Worm (Caenorhabditis elegans) whole organism, L3 larva: ENCODE measurements around the gene best-24.
A peak's percentile ranks its signal among the peaks of the same experiment; 100 is the strongest.

Source experiments
- R02D3.7 ChIP-seq: fragments of 150-350 bp; optimal IDR thresholded peaks from 2 replicates; lab custom pipeline; 2014; ENCODE audit warnings: missing biosample characterization, missing genetic modification characterization
- aly-2 ChIP-seq: fragments of 150-350 bp; optimal IDR thresholded peaks from 2 replicates; lab custom pipeline; 2014; ENCODE audit warnings: missing biosample characterization, missing genetic modification characterization
- ceh-16 ChIP-seq: sonication (generic microtip); optimal IDR thresholded peaks from 2 replicates; lab custom pipeline; 2017; ENCODE audit warnings: missing biosample characterization, missing genetic modification characterization
- ceh-28 ChIP-seq: fragments of 150-350 bp; optimal IDR thresholded peaks from 2 replicates; lab custom pipeline; 2014; ENCODE audit warnings: missing biosample characterization, missing genetic modification reagents, missing genetic modification characterization
- ceh-82 ChIP-seq: fragments of 150-350 bp; optimal IDR thresholded peaks from 2 replicates; lab custom pipeline; 2014; ENCODE audit warnings: missing biosample characterization, missing genetic modification characterization
- ceh-9 ChIP-seq: sonication (generic microtip); optimal IDR thresholded peaks from 2 replicates; lab custom pipeline; 2018; ENCODE audit warnings: missing biosample characterization, missing genetic modification characterization
- egl-27 ChIP-seq: sonication (generic microtip); optimal IDR thresholded peaks from 4 replicates; lab custom pipeline; 2017; ENCODE audit warnings: missing biosample characterization, missing genetic modification reagents, missing genetic modification characterization
- egl-5 ChIP-seq: fragments of 150-350 bp; optimal IDR thresholded peaks from 2 replicates; lab custom pipeline; 2017; ENCODE audit warnings: missing biosample characterization, missing genetic modification reagents, missing genetic modification characterization, inconsistent platforms
- elt-1 ChIP-seq: fragments of 150-350 bp; optimal IDR thresholded peaks from 2 replicates; lab custom pipeline; 2014; ENCODE audit warnings: missing biosample characterization, missing genetic modification characterization
- elt-2 ChIP-seq: sonication (generic microtip); optimal IDR thresholded peaks from 2 replicates; lab custom pipeline; 2016; ENCODE audit warnings: missing genetic modification reagents, mild to moderate bottlenecking, missing genetic modification characterization, missing compliant biosample characterization
- elt-3 ChIP-seq, 3 experiments: fragments of 150-350 bp in 1 of 3; sonication (generic microtip) in 2 of 3; optimal IDR thresholded peaks; 2 replicates in 2 of 3; 4 replicates in 1 of 3; lab custom pipeline; 2014 to 2017; ENCODE audit warnings: missing biosample characterization in 3 of 3, missing genetic modification characterization in 3 of 3
- eor-1 ChIP-seq, 2 experiments: fragments of 150-350 bp; optimal IDR thresholded peaks; 2 replicates each; lab custom pipeline; 2014 to 2018; ENCODE audit warnings: missing biosample characterization in 2 of 2, missing genetic modification characterization in 2 of 2
- fkh-10 ChIP-seq: sonication (generic microtip); optimal IDR thresholded peaks from 2 replicates; lab custom pipeline; 2017; ENCODE audit warnings: missing biosample characterization, missing genetic modification reagents, missing genetic modification characterization
- fkh-2 ChIP-seq: fragments of 150-350 bp; optimal IDR thresholded peaks from 2 replicates; lab custom pipeline; 2014; ENCODE audit warnings: missing biosample characterization, missing genetic modification reagents, missing genetic modification characterization
- fos-1 ChIP-seq: fragments of 150-350 bp; optimal IDR thresholded peaks from 2 replicates; lab custom pipeline; 2014; ENCODE audit warnings: missing biosample characterization, missing genetic modification characterization
- hmg-11 ChIP-seq: sonication (generic microtip); optimal IDR thresholded peaks from 2 replicates; lab custom pipeline; 2016; ENCODE audit warnings: missing genetic modification characterization, missing compliant biosample characterization
- jun-1 ChIP-seq: fragments of 150-350 bp; optimal IDR thresholded peaks from 2 replicates; lab custom pipeline; 2014; ENCODE audit warnings: missing biosample characterization, missing genetic modification reagents, missing genetic modification characterization
- lin-15B ChIP-seq: fragments of 150-350 bp; optimal IDR thresholded peaks from 2 replicates; lab custom pipeline; 2014; ENCODE audit warnings: missing biosample characterization, missing genetic modification characterization
- lin-39 ChIP-seq: fragments of 150-350 bp; optimal IDR thresholded peaks from 2 replicates; lab custom pipeline; 2018; ENCODE audit warnings: missing biosample characterization, missing genetic modification reagents, missing genetic modification characterization
- lsy-12 ChIP-seq: sonication (generic microtip); optimal IDR thresholded peaks from 2 replicates; lab custom pipeline; 2016; ENCODE audit warnings: mild to moderate bottlenecking, missing genetic modification characterization, missing compliant biosample characterization
- mdl-1 ChIP-seq: fragments of 150-350 bp; optimal IDR thresholded peaks from 2 replicates; lab custom pipeline; 2014; ENCODE audit warnings: missing biosample characterization, missing genetic modification characterization
- mml-1 ChIP-seq: fragments of 150-350 bp; sonication (generic microtip); optimal IDR thresholded peaks from 3 replicates; lab custom pipeline; 2014; ENCODE audit warnings: missing biosample characterization, missing genetic modification characterization
- nhr-12 ChIP-seq: fragments of 150-350 bp; optimal IDR thresholded peaks from 2 replicates; lab custom pipeline; 2014; ENCODE audit warnings: missing biosample characterization, missing genetic modification characterization
- nhr-23 ChIP-seq: fragments of 150-350 bp; optimal IDR thresholded peaks from 2 replicates; lab custom pipeline; 2014; ENCODE audit warnings: missing biosample characterization, missing genetic modification reagents, missing genetic modification characterization
- nhr-237 ChIP-seq: fragments of 150-350 bp; optimal IDR thresholded peaks from 2 replicates; lab custom pipeline; 2014; ENCODE audit warnings: missing biosample characterization, missing genetic modification characterization
- nhr-25 ChIP-seq: sonication (generic microtip); optimal IDR thresholded peaks from 2 replicates; lab custom pipeline; 2017; ENCODE audit warnings: missing biosample characterization, missing genetic modification characterization
- nhr-28 ChIP-seq: fragments of 150-350 bp; optimal IDR thresholded peaks from 2 replicates; lab custom pipeline; 2014; ENCODE audit warnings: missing biosample characterization, missing genetic modification characterization
- nhr-43 ChIP-seq: sonication (generic microtip); optimal IDR thresholded peaks from 2 replicates; lab custom pipeline; 2016; ENCODE audit warnings: mild to moderate bottlenecking, missing genetic modification characterization, missing compliant biosample characterization; ENCODE audit not compliant: poor library complexity, severe bottlenecking
- nhr-67 ChIP-seq: fragments of 150-350 bp; optimal IDR thresholded peaks from 2 replicates; lab custom pipeline; 2014; ENCODE audit warnings: missing biosample characterization, missing genetic modification characterization
- nhr-76 ChIP-seq: fragments of 150-350 bp; sonication (generic microtip); optimal IDR thresholded peaks from 5 replicates; lab custom pipeline; 2014; ENCODE audit warnings: missing biosample characterization, missing genetic modification characterization
- nhr-77 ChIP-seq: fragments of 150-350 bp; optimal IDR thresholded peaks from 2 replicates; lab custom pipeline; 2014; ENCODE audit warnings: missing biosample characterization, missing genetic modification characterization
- pha-4 ChIP-seq: fragments of 150-350 bp; optimal IDR thresholded peaks from 2 replicates; lab custom pipeline; 2014; ENCODE audit warnings: missing biosample characterization, missing genetic modification reagents, missing genetic modification characterization
- pqm-1 ChIP-seq: fragments of 150-350 bp; optimal IDR thresholded peaks from 2 replicates; lab custom pipeline; 2017; ENCODE audit warnings: missing biosample characterization, missing genetic modification characterization, inconsistent platforms
- sea-2 ChIP-seq: fragments of 150-350 bp; sonication (generic microtip); optimal IDR thresholded peaks from 4 replicates; lab custom pipeline; 2014; ENCODE audit warnings: missing biosample characterization, missing genetic modification reagents, missing genetic modification characterization
- snpc-4 ChIP-seq: fragments of 150-350 bp; optimal IDR thresholded peaks from 2 replicates; lab custom pipeline; 2014; ENCODE audit warnings: missing biosample characterization, missing genetic modification characterization
- tbx-2 ChIP-seq: sonication (generic microtip); optimal IDR thresholded peaks from 2 replicates; lab custom pipeline; 2016; ENCODE audit warnings: mild to moderate bottlenecking, missing genetic modification characterization, missing compliant biosample characterization
- unc-62 ChIP-seq: fragments of 150-350 bp; sonication (generic microtip); optimal IDR thresholded peaks from 4 replicates; lab custom pipeline; 2014; ENCODE audit warnings: missing biosample characterization, missing genetic modification reagents, missing genetic modification characterization
- zag-1 ChIP-seq: fragments of 150-350 bp; optimal IDR thresholded peaks from 2 replicates; lab custom pipeline; 2014; ENCODE audit warnings: missing biosample characterization, missing genetic modification characterization
- ztf-11 ChIP-seq: fragments of 150-350 bp; optimal IDR thresholded peaks from 2 replicates; lab custom pipeline; 2014; ENCODE audit warnings: missing biosample characterization, missing genetic modification characterization

Gene best-24

DNA sequence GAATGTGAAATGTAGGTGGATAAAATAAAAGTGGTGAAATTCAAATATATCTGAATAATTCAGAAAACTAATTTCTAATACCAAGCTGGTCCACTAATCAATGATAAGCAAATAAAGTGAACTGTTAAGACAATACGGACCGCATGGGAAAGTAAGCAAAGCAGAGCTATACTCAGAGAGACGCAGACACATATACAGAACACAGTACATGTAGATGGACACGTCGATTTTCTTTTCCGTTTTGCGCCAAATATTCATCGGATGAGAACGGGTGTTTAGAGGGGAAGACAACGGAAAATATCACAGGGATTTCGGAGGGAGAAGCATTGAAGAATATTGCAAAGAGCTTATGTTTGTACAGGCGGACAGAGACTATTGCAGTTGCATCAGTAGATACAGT lies 25.1 kb downstream of the best-24 start:
- TF ChIP-seq snpc-4 (tag; lab: Kevin White, UChicago), result peak; percentile 3
- TF ChIP-seq unc-62 (GFP tag; lab: Kevin White, UChicago), result no peak
- TF ChIP-seq pha-4 (tag; lab: Kevin White, UChicago), result peak; percentile 48

DNA sequence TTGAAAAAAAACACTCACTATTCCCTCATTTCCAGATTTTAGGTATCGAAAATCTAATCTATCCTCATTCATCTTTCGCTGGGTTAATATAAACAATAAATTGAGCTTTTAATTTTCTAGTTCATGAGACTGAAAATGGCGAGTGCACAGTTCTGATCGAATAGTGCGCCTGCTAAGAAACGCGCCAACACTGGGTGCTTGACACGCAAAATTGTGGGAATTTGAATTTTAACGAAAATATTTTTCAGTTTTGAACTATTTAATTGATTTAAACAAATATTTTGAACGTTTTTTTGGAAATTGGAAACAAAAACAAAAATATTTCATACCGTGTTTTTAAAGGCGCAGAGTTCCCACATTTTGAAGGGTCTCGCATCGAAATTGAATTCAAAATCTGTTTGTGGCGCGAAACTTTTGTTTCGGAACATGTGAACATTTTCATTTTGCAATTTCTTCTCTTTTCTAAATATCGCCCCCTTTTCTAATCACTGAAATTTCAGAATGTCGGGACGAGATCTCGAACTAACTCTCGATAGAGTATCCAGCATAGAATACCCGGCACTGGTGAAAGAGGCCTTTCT lies 27.8 kb downstream of the best-24 start, which contains the start of the genes C29E4.13 and npp-15:
TSS of gene C29E4.13 (minus strand) at position 169 of the 581 bp plus-strand sequence.
TSS of gene npp-15 (plus strand) at position 495 of the 581 bp plus-strand sequence.
- no peak for TF ChIP-seq nhr-237
- TF ChIP-seq elt-1 (tag; lab: Kevin White, UChicago), result no peak
- TF ChIP-seq snpc-4 (tag; lab: Kevin White, UChicago), result peak; percentile 10
- peak; percentile 8 for TF ChIP-seq nhr-25 (tag; lab: Kevin White, UChicago)
- TF ChIP-seq nhr-23 (tag; lab: Kevin White, UChicago), result peak; percentile 13
- peak; percentile 19 for TF ChIP-seq elt-2 (tag; lab: Kevin White, UChicago)
- TF ChIP-seq pha-4 (tag; lab: Kevin White, UChicago), result peak; percentile 71
- no peak for TF ChIP-seq R02D3.7 (tag; lab: Kevin White, UChicago)
- peak; percentile 61 for TF ChIP-seq lin-15B (tag; lab: Kevin White, UChicago)
- TF ChIP-seq fkh-10, result no peak
- no peak for TF ChIP-seq ceh-28 (tag; lab: Kevin White, UChicago)

ce11 chrIII:7933235-7933634 lies 32.4 kb downstream of the best-24 start, which contains the start of gene ran-2:
Gene ran-2, plus strand, starts transcription at chrIII:7933535.
- TF ChIP-seq lsy-12 (tag; lab: Kevin White, UChicago) (no peak), elt-2 (tag; lab: Kevin White, UChicago) (peak; percentile 39)

DNA sequence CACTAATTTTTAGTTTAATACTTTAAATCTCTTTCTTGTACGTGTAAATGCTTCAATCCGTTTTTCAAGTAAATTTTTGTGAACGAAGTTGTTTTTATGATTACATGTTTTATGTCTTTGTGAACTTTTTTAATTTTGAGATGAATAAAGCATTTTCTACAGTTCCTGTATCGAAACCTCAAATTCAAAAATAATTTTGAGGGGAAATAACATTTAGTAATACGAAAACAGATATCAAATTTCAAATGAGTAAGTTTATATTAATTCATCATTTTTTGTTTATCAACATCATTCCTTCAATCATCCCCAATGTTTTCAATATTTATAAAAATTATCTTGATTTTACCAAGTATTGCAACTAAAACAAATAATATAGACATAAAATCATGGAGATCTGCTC lies 36.7 kb downstream of the best-24 start, which contains the start of gene C29E4.10:
TSS of gene C29E4.10 (plus strand) at position 301 of the 400 bp plus-strand sequence.
- TF ChIP-seq pha-4 (tag; lab: Kevin White, UChicago) (no peak), R02D3.7 (tag; lab: Kevin White, UChicago) (no peak), nhr-76 (tag; lab: Kevin White, UChicago) (no peak), lsy-12 (tag; lab: Kevin White, UChicago) (no peak), ceh-16 (tag; lab: Kevin White, UChicago) (no peak), egl-5 (tag; lab: Kevin White, UChicago) (no peak), nhr-12 (no peak), ceh-9 (no peak), nhr-25 (tag; lab: Kevin White, UChicago) (no peak), snpc-4 (tag; lab: Kevin White, UChicago) (no peak), hmg-11 (tag; lab: Kevin White, UChicago) (no peak), ceh-82 (no peak), fkh-10 (no peak)

DNA sequence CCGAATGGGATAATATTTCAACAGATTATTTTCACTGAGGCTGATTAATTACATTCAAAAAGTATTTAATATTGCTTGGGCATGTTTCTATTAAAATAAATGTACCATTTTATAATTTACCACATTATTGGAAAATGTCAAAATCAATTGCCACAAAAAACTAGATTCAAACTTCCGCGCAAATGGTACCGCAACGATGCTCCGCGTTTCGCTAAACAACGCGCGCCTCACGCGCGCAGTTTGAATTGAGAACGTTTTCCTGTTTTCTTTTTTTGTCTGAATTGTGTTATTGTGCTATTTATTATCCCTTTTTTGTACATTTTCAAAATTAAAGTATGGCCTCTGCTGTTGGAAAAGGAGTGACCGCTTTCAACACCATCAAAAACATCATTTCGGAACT lies 40.0 kb downstream of the best-24 start, which contains the start of gene C29E4.12:
TSS of gene C29E4.12 (plus strand) at position 333 of the 400 bp plus-strand sequence.
- TF ChIP-seq nhr-76 (tag; lab: Kevin White, UChicago), result no peak
- TF ChIP-seq mml-1 (tag; lab: Kevin White, UChicago), result no peak
- peak; percentile 48 for TF ChIP-seq nhr-77
- no peak for TF ChIP-seq sea-2 (GFP tag; lab: Kevin White, UChicago)
- TF ChIP-seq nhr-28, result no peak
- no peak for TF ChIP-seq fkh-2
- peak; percentile 38 for TF ChIP-seq egl-5 (tag; lab: Kevin White, UChicago)
- TF ChIP-seq elt-3 (tag; optimal IDR thresholded peaks at IDR 0.05; lab: Kevin White, UChicago), result no peak
- no peak for TF ChIP-seq lsy-12 (tag; lab: Kevin White, UChicago)
- peak; percentile 91 for TF ChIP-seq lin-15B (tag; lab: Kevin White, UChicago)
- TF ChIP-seq ceh-16 (tag; lab: Kevin White, UChicago), result no peak
- TF ChIP-seq nhr-25 (tag; lab: Kevin White, UChicago), result peak; percentile 69
- TF ChIP-seq ztf-11 (tag; lab: Kevin White, UChicago), result no peak
- TF ChIP-seq jun-1 (tag; lab: Kevin White, UChicago), result no peak
- no peak for TF ChIP-seq elt-2 (tag; lab: Kevin White, UChicago)
- no peak for TF ChIP-seq nhr-67
- peak; percentile 17 for TF ChIP-seq R02D3.7 (tag; lab: Kevin White, UChicago)
- peak; percentile 15 for TF ChIP-seq ceh-28 (tag; lab: Kevin White, UChicago)
- TF ChIP-seq lin-39 (tag; lab: Kevin White, UChicago), result peak; percentile 41
- TF ChIP-seq pqm-1, result peak; percentile 11
- no peak for TF ChIP-seq elt-1 (tag; lab: Kevin White, UChicago)
- peak; percentile 79 for TF ChIP-seq pha-4 (tag; lab: Kevin White, UChicago)
- no peak for TF ChIP-seq egl-27
- no peak for TF ChIP-seq ceh-82
- TF ChIP-seq nhr-43, result peak; percentile 39
- TF ChIP-seq ceh-9, result no peak
- no peak for TF ChIP-seq aly-2 (tag; lab: Kevin White, UChicago)
- no peak for TF ChIP-seq zag-1 (tag; lab: Kevin White, UChicago)
- no peak for TF ChIP-seq eor-1 (tag; optimal IDR thresholded peaks at IDR 0.05; lab: Kevin White, UChicago)
- no peak for TF ChIP-seq nhr-12
- TF ChIP-seq tbx-2 (tag; lab: Kevin White, UChicago), result no peak
- no peak for TF ChIP-seq nhr-237
- TF ChIP-seq fos-1, result no peak
- no peak for TF ChIP-seq mdl-1
- no peak for TF ChIP-seq snpc-4 (tag; lab: Kevin White, UChicago)
- TF ChIP-seq fkh-10, result peak; percentile 26
- TF ChIP-seq hmg-11 (tag; lab: Kevin White, UChicago), result peak; percentile 38
- TF ChIP-seq nhr-23 (tag; lab: Kevin White, UChicago), result peak; percentile 84
